Fruit fly (Drosophila melanogaster): ENCODE measurements around the gene crb.

The crb gene

DNA sequence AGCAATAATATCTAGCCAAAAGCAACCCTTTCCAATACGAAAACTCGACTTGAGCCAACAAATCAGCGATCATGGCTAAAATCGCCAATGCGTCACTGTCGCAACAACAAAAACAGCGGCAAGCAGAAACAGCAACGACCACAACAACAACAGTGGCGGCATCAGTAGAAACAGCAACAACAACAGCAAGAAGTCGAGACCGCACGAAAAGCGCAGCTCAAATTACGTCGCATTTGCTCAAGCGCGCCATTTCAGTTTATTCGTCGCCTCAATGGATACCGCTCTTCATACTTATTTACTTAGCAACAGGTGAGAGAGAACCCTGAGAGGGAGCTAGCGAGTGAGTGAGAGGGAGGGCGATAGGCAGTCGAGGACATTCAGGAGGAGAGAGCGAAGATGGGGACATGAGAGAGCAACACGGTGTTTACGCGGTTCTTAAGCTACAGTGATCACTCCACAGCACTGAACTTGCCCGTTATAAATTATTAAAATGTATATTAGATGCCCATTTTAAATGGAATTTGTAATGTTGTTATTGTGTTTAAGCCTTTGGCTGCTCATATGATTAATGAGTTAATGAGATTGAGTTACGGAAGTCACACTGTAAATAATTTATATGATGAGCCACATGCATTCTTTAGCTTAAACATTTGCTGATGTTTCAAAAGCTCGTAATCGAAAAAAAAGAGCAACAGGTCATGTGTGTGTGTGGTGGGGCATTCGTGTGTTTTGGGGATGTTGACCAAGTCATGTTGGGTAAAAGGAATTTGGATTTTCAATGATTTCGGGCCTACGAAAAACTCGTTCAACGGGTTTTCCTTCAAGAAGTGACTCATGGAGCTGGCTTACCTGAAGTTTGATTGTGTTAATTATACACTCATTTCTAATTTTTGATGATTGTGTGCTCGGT, 933 bp downstream of the crb start (continued):
- no peak for TF ChIP-seq CG7745 (tag; optimal IDR thresholded peaks at IDR 0.05)
- TF ChIP-seq ems (GFP tag; optimal IDR thresholded peaks at IDR 0.05), result peak; percentile 53
- peak; percentile 65 for TF ChIP-seq CrebB (tag; optimal IDR thresholded peaks at IDR 0.05)
- TF ChIP-seq wdn (GFP tag; IDR thresholded peaks at IDR 0.05), result peak; percentile 82
- peak; percentile 87 for TF ChIP-seq so (GFP tag; IDR thresholded peaks at IDR 0.05)
- TF ChIP-seq CG15011 (GFP tag; optimal IDR thresholded peaks at IDR 0.05), result peak; percentile 52
- TF ChIP-seq CG6813 (GFP tag; optimal IDR thresholded peaks at IDR 0.05), result peak; percentile 54
- peak; percentile 83 for TF ChIP-seq CG10959 (GFP tag; IDR thresholded peaks at IDR 0.05)
- no peak for TF ChIP-seq pzg (GFP tag; optimal IDR thresholded peaks at IDR 0.05)
- TF ChIP-seq CG10267 (tag; optimal IDR thresholded peaks at IDR 0.05), result peak; percentile 69
- peak; percentile 64 for TF ChIP-seq ro (GFP tag; IDR thresholded peaks at IDR 0.05)
- TF ChIP-seq CG11247 (GFP tag; IDR thresholded peaks at IDR 0.05), result peak; percentile 75
- no peak for TF ChIP-seq CG10565 (GFP tag; optimal IDR thresholded peaks at IDR 0.05)
- TF ChIP-seq ranshi (GFP tag; IDR thresholded peaks at IDR 0.05), result peak; percentile 81
- peak; percentile 41; the same call in 1 of the 2 replicates for TF ChIP-seq GATAe (GFP tag; conservative IDR thresholded peaks at IDR 0.05)
- peak; percentile 60 for TF ChIP-seq D19A (tag; optimal IDR thresholded peaks at IDR 0.05)
- peak; percentile 90 for TF ChIP-seq Rfx (GFP tag; IDR thresholded peaks at IDR 0.05)
- peak; percentile 58 for TF ChIP-seq CG11723 (GFP tag; optimal IDR thresholded peaks at IDR 0.05)
- TF ChIP-seq en (GFP tag; optimal IDR thresholded peaks at IDR 0.05), result peak; percentile 34
- TF ChIP-seq CG7987 (GFP tag; optimal IDR thresholded peaks at IDR 0.05), result peak; percentile 63
- peak; percentile 52 for TF ChIP-seq Asciz (GFP tag; optimal IDR thresholded peaks at IDR 0.05)
- peak; percentile 18 for TF ChIP-seq Hmx (GFP tag; optimal IDR thresholded peaks at IDR 0.05)
- peak; percentile 72; the same call in 2 of the 3 replicates for TF ChIP-seq CG6175 (GFP tag; IDR thresholded peaks at IDR 0.05)
- TF ChIP-seq kay (GFP tag; optimal IDR thresholded peaks at IDR 0.05), result peak; percentile 64
- TF ChIP-seq Pdp1 (GFP tag; optimal IDR thresholded peaks at IDR 0.05), result peak; percentile 73 to 81
- peak; percentile 39 for TF ChIP-seq ab (GFP tag; optimal IDR thresholded peaks at IDR 0.05)
- TF ChIP-seq CG1647 (GFP tag; optimal IDR thresholded peaks at IDR 0.05), result peak; percentile 40
- TF ChIP-seq insv (GFP tag; optimal IDR thresholded peaks at IDR 0.05), result no peak

DNA sequence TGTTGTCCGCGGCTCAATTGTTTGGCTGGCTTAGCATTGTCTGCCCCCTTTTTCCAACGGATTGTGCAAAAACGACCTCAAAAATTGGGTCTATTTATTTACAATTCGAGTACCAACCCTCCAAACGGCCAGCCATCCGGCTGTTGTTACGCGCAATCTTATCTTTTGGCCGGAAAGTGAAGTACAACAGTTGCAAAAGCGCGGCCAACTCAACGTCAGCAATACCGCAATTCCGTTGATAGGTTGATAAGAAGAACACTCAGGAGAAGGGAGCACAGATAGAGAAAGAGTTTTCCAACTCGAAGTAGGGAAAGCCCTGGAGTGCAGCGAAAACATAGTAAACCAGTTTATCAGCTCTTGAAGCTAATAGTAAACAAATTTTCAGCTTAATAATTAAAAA, 2.0 kb downstream of the crb start:
- TF ChIP-seq exex (tag; optimal IDR thresholded peaks at IDR 0.05), result peak; percentile 55
- peak; percentile 72 for TF ChIP-seq GATAe (GFP tag; conservative IDR thresholded peaks at IDR 0.05)
- TF ChIP-seq CG31224 (GFP tag; IDR thresholded peaks at IDR 0.05), result no peak
- TF ChIP-seq CG17612 (GFP tag; IDR thresholded peaks at IDR 0.05), result no peak
- TF ChIP-seq inv (GFP tag; IDR thresholded peaks at IDR 0.05; ENCODE audit: partially characterized antibody), result no peak
- no peak for TF ChIP-seq CG10147 (GFP tag; optimal IDR thresholded peaks at IDR 0.05)
- TF ChIP-seq lab (GFP tag; optimal IDR thresholded peaks at IDR 0.05), result peak; percentile 5
- TF ChIP-seq Adf1 (GFP tag; IDR thresholded peaks at IDR 0.05), result no peak
- 0 out of 2 replicates have a peak, but pooled peaks have one; percentile 21 for TF ChIP-seq slbo (GFP tag; IDR thresholded peaks at IDR 0.05)
- no peak for TF ChIP-seq Sox100B (GFP tag; optimal IDR thresholded peaks at IDR 0.05)
- TF ChIP-seq Mes4 (GFP tag; optimal IDR thresholded peaks at IDR 0.05), result no peak
- 0 out of 4 replicates have a peak, but pooled peaks have one; percentile 45 for TF ChIP-seq chinmo (GFP tag; IDR thresholded peaks at IDR 0.05; ENCODE audit: partially characterized antibody)
- TF ChIP-seq CG9437 (GFP tag; optimal IDR thresholded peaks at IDR 0.05), result no peak
- TF ChIP-seq CrebB (tag; optimal IDR thresholded peaks at IDR 0.05), result no peak
- TF ChIP-seq sens-2 (GFP tag; IDR thresholded peaks at IDR 0.05), result no peak
- peak; percentile 48 for TF ChIP-seq sug (tag; optimal IDR thresholded peaks at IDR 0.05)
- no peak for TF ChIP-seq CG12104 (GFP tag; optimal IDR thresholded peaks at IDR 0.05)
- no peak for TF ChIP-seq kni (GFP tag; optimal IDR thresholded peaks at IDR 0.05)
- no peak for TF ChIP-seq tap (tag; optimal IDR thresholded peaks at IDR 0.05)
- TF ChIP-seq CG17802 (tag; optimal IDR thresholded peaks at IDR 0.05), result no peak
- TF ChIP-seq mirr (GFP tag; optimal IDR thresholded peaks at IDR 0.05), result peak; percentile 30
- peak in 1 of 2 experiments; percentile 33 for TF ChIP-seq Pdp1 (GFP tag; optimal IDR thresholded peaks at IDR 0.05)
- TF ChIP-seq vnd (GFP tag; IDR thresholded peaks at IDR 0.05; ENCODE audit: partially characterized antibody), result peak; percentile 45; the same call in 1 of the 3 replicates

Measured in whole organism, embryonic.